Worm (Caenorhabditis elegans) whole organism, midembryonic: Measurements from ENCODE around the gene fcmt-1.

ENCODE experiments used
- cog-1 ChIP-seq: sonication (generic microtip); optimal IDR thresholded peaks from 2 replicates; lab custom pipeline; 2016; ENCODE audit warnings: missing genetic modification characterization, missing compliant biosample characterization
- flt-1 ChIP-seq: fragments of 200-800 bp; sonication (Bioruptor generic); IDR thresholded peaks from 2 replicates; pipeline ENCODE4 v1.3.6; 2022; ENCODE audit warnings: missing genetic modification characterization, missing compliant biosample characterization
- klf-2 ChIP-seq: fragments of 200-800 bp; sonication (Bioruptor generic); conservative IDR thresholded peaks from 2 replicates; pipeline ENCODE4 v1.3.6; 2022; ENCODE audit warnings: missing genetic modification reagents, missing genetic modification characterization, missing compliant biosample characterization
- med-1 ChIP-seq: sonication (generic microtip); optimal IDR thresholded peaks from 2 replicates; lab custom pipeline; 2017; ENCODE audit warnings: missing genetic modification characterization, mild to moderate bottlenecking, missing compliant biosample characterization, antibody characterized with exemption, missing genetic modification reagents; ENCODE audit not compliant: insufficient read depth
- ref-1 ChIP-seq: fragments of 200-800 bp; sonication (Bioruptor generic); conservative IDR thresholded peaks from 2 replicates; pipeline ENCODE4 v1.3.6; 2022; ENCODE audit warnings: missing genetic modification reagents, missing genetic modification characterization, missing compliant biosample characterization
- tab-1 ChIP-seq: fragments of 200-800 bp; sonication (Bioruptor generic); IDR thresholded peaks from 2 replicates; pipeline ENCODE4 v1.3.6; 2022; ENCODE audit warnings: missing genetic modification characterization, missing compliant biosample characterization
- ztf-23 ChIP-seq: fragments of 200-800 bp; sonication (Bioruptor generic); IDR thresholded peaks from 2 replicates; pipeline ENCODE4 v1.3.6; 2022; ENCODE audit warnings: missing genetic modification reagents, missing genetic modification characterization, missing compliant biosample characterization
- ztf-29 ChIP-seq: fragments of 200-800 bp; sonication (Bioruptor generic); IDR thresholded peaks from 2 replicates; pipeline ENCODE4 v1.3.6; 2022; ENCODE audit warnings: missing genetic modification reagents, missing genetic modification characterization, missing compliant biosample characterization

DNA sequence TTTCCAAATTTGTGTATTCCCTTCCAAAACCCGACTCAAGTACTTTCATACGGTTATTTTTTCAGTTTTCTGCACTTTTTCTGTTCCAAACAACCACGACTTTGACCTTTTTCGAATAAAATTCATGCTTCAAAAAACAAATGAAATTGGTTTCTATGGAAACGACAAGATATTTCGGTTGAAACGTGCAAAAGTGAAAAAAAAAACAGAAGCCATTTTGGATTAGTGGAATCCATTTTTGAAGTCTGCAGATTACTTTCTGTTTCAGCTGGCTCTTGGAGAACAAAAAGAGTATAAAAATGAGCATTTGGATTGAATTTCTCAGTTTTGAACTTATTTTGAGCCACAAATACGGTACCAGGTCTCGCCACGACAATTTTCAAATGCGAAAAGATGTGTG is 12.8 kb upstream of the fcmt-1 start:
- TF ChIP-seq cog-1 (tag; lab: Kevin White, UChicago) = no peak
- TF ChIP-seq ztf-29 (GFP tag; lab: Robert Waterston, UW) = no peak
- TF ChIP-seq ref-1 (GFP tag; lab: Robert Waterston, UW) = no peak
- TF ChIP-seq klf-2 (GFP tag; lab: Robert Waterston, UW) = no peak
- TF ChIP-seq flt-1 (GFP tag; lab: Robert Waterston, UW) = no peak
- no peak for TF ChIP-seq med-1 (GFP tag; lab: Kevin White, UChicago)
- TF ChIP-seq ztf-23 (GFP tag; lab: Robert Waterston, UW) = no peak
- no peak for TF ChIP-seq tab-1
